Worm (Caenorhabditis elegans) whole organism, late embryonic: ENCODE data around the gene F22F7.11.
"Not testable (repeated sequence)": the region's sequence is repeated elsewhere in the genome, so short reads cannot be mapped to it uniquely, and the experiment has no call there.

Experiments
- F13H6.1 ChIP-seq: sonication (generic microtip); optimal IDR thresholded peaks from 2 replicates; lab custom pipeline; 2016; ENCODE audit warnings: missing genetic modification characterization, missing compliant biosample characterization
- K02D7.2 ChIP-seq: sonication (generic microtip); optimal IDR thresholded peaks from 2 replicates; lab custom pipeline; 2017; ENCODE audit warnings: mild to moderate bottlenecking, missing genetic modification characterization, missing compliant biosample characterization
- K09A11.1 ChIP-seq: sonication (generic microtip); optimal IDR thresholded peaks from 2 replicates; lab custom pipeline; 2017; ENCODE audit warnings: antibody characterized with exemption, mild to moderate bottlenecking, missing genetic modification characterization, missing compliant biosample characterization; ENCODE audit not compliant: insufficient read depth
- T23F11.4 ChIP-seq: fragments of 200-800 bp; sonication (Bioruptor generic); optimal IDR thresholded peaks from 2 replicates; lab custom pipeline; 2018; ENCODE audit warnings: mild to moderate bottlenecking, missing genetic modification characterization, missing compliant biosample characterization
- Y22D7AL.16 ChIP-seq: sonication (generic microtip); optimal IDR thresholded peaks from 2 replicates; lab custom pipeline; 2016; ENCODE audit warnings: missing genetic modification characterization, missing compliant biosample characterization
- ceh-14 ChIP-seq: sonication (generic microtip); optimal IDR thresholded peaks from 2 replicates; lab custom pipeline; 2016; ENCODE audit warnings: missing genotype, missing genetic modification characterization, missing compliant biosample characterization
- ceh-2 ChIP-seq: sonication (generic microtip); optimal IDR thresholded peaks from 2 replicates; lab custom pipeline; 2016; ENCODE audit warnings: missing genotype, missing genetic modification characterization, missing compliant biosample characterization
- ceh-48 ChIP-seq: sonication (generic microtip); optimal IDR thresholded peaks from 2 replicates; lab custom pipeline; 2016; ENCODE audit warnings: missing genetic modification characterization, inconsistent platforms, missing compliant biosample characterization
- ceh-6 ChIP-seq: fragments of 200-800 bp; sonication (Bioruptor generic); optimal IDR thresholded peaks from 2 replicates; lab custom pipeline; 2018; ENCODE audit warnings: mild to moderate bottlenecking, missing genetic modification characterization, missing compliant biosample characterization
- che-1 ChIP-seq: sonication (generic microtip); optimal IDR thresholded peaks from 2 replicates; lab custom pipeline; 2016; ENCODE audit warnings: mild to moderate bottlenecking, missing genetic modification characterization, missing compliant biosample characterization
- dve-1 ChIP-seq: sonication (generic microtip); optimal IDR thresholded peaks from 2 replicates; lab custom pipeline; 2017; ENCODE audit warnings: antibody characterized with exemption, mild to moderate bottlenecking, missing genetic modification characterization, missing compliant biosample characterization
- eyg-1 ChIP-seq: sonication (generic microtip); optimal IDR thresholded peaks from 2 replicates; lab custom pipeline; 2016; ENCODE audit warnings: missing genotype, missing genetic modification characterization, missing compliant biosample characterization
- fkh-10 ChIP-seq: fragments of 150-350 bp; optimal IDR thresholded peaks from 2 replicates; lab custom pipeline; 2014; ENCODE audit warnings: missing biosample characterization, missing genetic modification reagents, missing genetic modification characterization
- fkh-6 ChIP-seq: sonication (generic microtip); optimal IDR thresholded peaks from 2 replicates; lab custom pipeline; 2016; ENCODE audit warnings: missing genetic modification characterization, missing compliant biosample characterization
- hlh-13 ChIP-seq: fragments of 200-800 bp; sonication (Bioruptor generic); optimal IDR thresholded peaks from 2 replicates; lab custom pipeline; 2018; ENCODE audit warnings: mild to moderate bottlenecking, missing genetic modification characterization, missing compliant biosample characterization
- hlh-30 ChIP-seq: sonication (generic microtip); optimal IDR thresholded peaks from 2 replicates; lab custom pipeline; 2017; ENCODE audit warnings: antibody characterized with exemption, missing genetic modification characterization, missing compliant biosample characterization; ENCODE audit not compliant: insufficient read depth
- hlh-8 ChIP-seq: sonication (generic microtip); optimal IDR thresholded peaks from 2 replicates; lab custom pipeline; 2016; ENCODE audit warnings: missing genotype, missing genetic modification characterization, missing compliant biosample characterization
- lin-11 ChIP-seq: fragments of 200-800 bp; sonication (Bioruptor generic); optimal IDR thresholded peaks from 2 replicates; lab custom pipeline; 2018; ENCODE audit warnings: mild to moderate bottlenecking, missing genetic modification characterization, missing compliant biosample characterization
- pax-1 ChIP-seq: fragments of 150-350 bp; optimal IDR thresholded peaks from 2 replicates; lab custom pipeline; 2014; ENCODE audit warnings: missing biosample characterization, missing genetic modification characterization
- pros-1 ChIP-seq: fragments of 150-350 bp; optimal IDR thresholded peaks from 2 replicates; lab custom pipeline; 2014; ENCODE audit warnings: missing biosample characterization, missing genetic modification reagents, missing genetic modification characterization
- sdc-2 ChIP-seq: sonication (generic microtip); optimal IDR thresholded peaks from 2 replicates; lab custom pipeline; 2016; ENCODE audit warnings: missing genotype, missing genetic modification characterization, missing compliant biosample characterization
- sox-4 ChIP-seq: sonication (generic microtip); optimal IDR thresholded peaks from 2 replicates; lab custom pipeline; 2017; ENCODE audit warnings: mild to moderate bottlenecking, missing genetic modification characterization, inconsistent platforms, missing compliant biosample characterization
- syd-9 ChIP-seq: sonication (generic microtip); optimal IDR thresholded peaks from 2 replicates; lab custom pipeline; 2016; ENCODE audit warnings: mild to moderate bottlenecking, missing genetic modification characterization, moderate library complexity, missing compliant biosample characterization
- tbx-2 ChIP-seq: sonication (generic microtip); optimal IDR thresholded peaks from 2 replicates; lab custom pipeline; 2016; ENCODE audit warnings: missing genetic modification characterization, missing compliant biosample characterization
- ttx-3 ChIP-seq: sonication (generic microtip); optimal IDR thresholded peaks from 2 replicates; lab custom pipeline; 2016; ENCODE audit warnings: missing genetic modification reagents, missing genetic modification characterization, missing compliant biosample characterization
- unc-3 ChIP-seq, 2 experiments: fragments of 200-800 bp in 1 of 2; sonication (Bioruptor generic) in 1 of 2; sonication (generic microtip) in 1 of 2; conservative IDR thresholded peaks in 1 of 2; optimal IDR thresholded peaks in 1 of 2; 2 replicates each; pipeline versions ENCODE4 v1.3.6 to Lab custom; 2016 to 2022; ENCODE audit warnings: missing compliant biosample characterization in 2 of 2, missing genetic modification characterization in 2 of 2, missing genetic modification reagents in 1 of 2
- unc-42 ChIP-seq: sonication (generic microtip); optimal IDR thresholded peaks from 2 replicates; lab custom pipeline; 2016; ENCODE audit warnings: missing genotype, missing genetic modification characterization, missing compliant biosample characterization
- unc-55 ChIP-seq: sonication (generic microtip); optimal IDR thresholded peaks from 2 replicates; lab custom pipeline; 2017; ENCODE audit warnings: missing biosample characterization, missing genetic modification reagents, missing genetic modification characterization
- unc-86 ChIP-seq: sonication (generic microtip); optimal IDR thresholded peaks from 2 replicates; lab custom pipeline; 2016; ENCODE audit warnings: missing genetic modification characterization, missing compliant biosample characterization
- ztf-16 ChIP-seq: sonication (generic microtip); optimal IDR thresholded peaks from 2 replicates; lab custom pipeline; 2017; ENCODE audit warnings: missing genetic modification characterization, missing compliant biosample characterization

F22F7.11 gene

ce11 chrV:2144408-2144807 lies 24.8 kb downstream of the F22F7.11 start, which contains the start of gene F22F7.12:
TSS of gene F22F7.12 (minus strand) at chrV:2144508.
- TF ChIP-seq sdc-2 (tag; lab: Kevin White, UChicago); ceh-6 (GFP tag; lab: Kevin White, UChicago); pros-1 (tag; lab: Kevin White, UChicago): not testable (repeated sequence)
- TF ChIP-seq, all 69 proteins: peak for 0; not testable (repeated sequence) for 69

ce11 chrV:2146044-2146443 lies 26.4 kb downstream of the F22F7.11 start, which contains the start of gene str-52:
TSS of gene str-52 (minus strand) at chrV:2146144.
- no peak for TF ChIP-seq unc-42 (tag; lab: Kevin White, UChicago)
- no peak for TF ChIP-seq sox-4 (tag; lab: Kevin White, UChicago)
- TF ChIP-seq ceh-2 (tag; lab: Kevin White, UChicago): no peak
- TF ChIP-seq hlh-13 (GFP tag; lab: Kevin White, UChicago): no peak
- TF ChIP-seq ceh-48 (tag; lab: Kevin White, UChicago): no peak
- TF ChIP-seq ceh-14 (tag; lab: Kevin White, UChicago): no peak
- TF ChIP-seq eyg-1 (tag; lab: Kevin White, UChicago): no peak
- no peak for TF ChIP-seq Y22D7AL.16 (tag; lab: Kevin White, UChicago)
- no peak for TF ChIP-seq unc-86 (tag; lab: Kevin White, UChicago)
- TF ChIP-seq fkh-10: no peak
- no peak for TF ChIP-seq F13H6.1 (tag; lab: Kevin White, UChicago)
- no peak for TF ChIP-seq K02D7.2 (tag; lab: Kevin White, UChicago)
- TF ChIP-seq dve-1 (tag; lab: Kevin White, UChicago): no peak
- no peak for TF ChIP-seq pax-1 (tag; lab: Kevin White, UChicago)
- no peak for TF ChIP-seq T23F11.4 (GFP tag; lab: Kevin White, UChicago)
- no peak for TF ChIP-seq ttx-3 (tag; lab: Kevin White, UChicago)

ce11 chrV:2146795-2147194 lies 27.2 kb downstream of the F22F7.11 start, which contains the start of gene srbc-20:
TSS of gene srbc-20 (plus strand) at chrV:2147095.
- TF ChIP-seq fkh-6 (no peak), ztf-16 (tag; lab: Kevin White, UChicago) (no peak), sox-4 (tag; lab: Kevin White, UChicago) (no peak), syd-9 (no peak), hlh-13 (GFP tag; lab: Kevin White, UChicago) (no peak), hlh-8 (tag; lab: Kevin White, UChicago) (no peak), K09A11.1 (no peak), dve-1 (tag; lab: Kevin White, UChicago) (no peak), ceh-48 (tag; lab: Kevin White, UChicago) (no peak), hlh-30 (tag; lab: Kevin White, UChicago) (no peak), unc-3 (GFP tag; conservative IDR thresholded peaks at IDR 0.05; lab: Robert Waterston, UW) (no peak), unc-3 (tag; optimal IDR thresholded peaks at IDR 0.05; lab: Kevin White, UChicago) (no peak), unc-55 (GFP tag; lab: Kevin White, UChicago) (no peak), che-1 (tag; lab: Kevin White, UChicago) (no peak)

ce11 chrV:2149432-2149831 lies 29.8 kb downstream of the F22F7.11 start, which contains the start of gene C45H4.21:
TSS of gene C45H4.21 (minus strand) at chrV:2149532.
- TF ChIP-seq pros-1 (tag; lab: Kevin White, UChicago): no peak

- TF ChIP-seq K09A11.1 (no peak), K02D7.2 (tag; lab: Kevin White, UChicago) (no peak), ceh-48 (tag; lab: Kevin White, UChicago) (no peak), tbx-2 (tag; lab: Kevin White, UChicago) (no peak), lin-11 (no peak), ceh-2 (tag; lab: Kevin White, UChicago) (no peak), ceh-6 (GFP tag; lab: Kevin White, UChicago) (no peak)
These were observed 31.2 kb downstream of the F22F7.11 start, which contains the start of gene C45H4.13 for ce11 chrV:2150876-2151275. TSS of gene C45H4.13 (minus strand) at chrV:2150976.
